Fruit fly (Drosophila melanogaster) whole organism, embryonic: ENCODE data around the gene CG8526.

ENCODE experiments used
- Atf-2 ChIP-seq: fragments of 200-800 bp; sonication (Bioruptor generic); optimal IDR thresholded peaks from 2 replicates; lab custom pipeline; 2016; ENCODE audit warnings: missing biosample characterization, missing genetic modification characterization
- Awh ChIP-seq: fragments of 200-800 bp; sonication (Bioruptor generic); IDR thresholded peaks from 2 replicates; pipeline ENCODE4, ENCODE4 v1.3.6; 2022; ENCODE audit warnings: missing biosample characterization, missing genetic modification characterization
- Blimp-1 ChIP-seq: fragments of 200-800 bp; sonication (Bioruptor generic); optimal IDR thresholded peaks from 3 replicates; lab custom pipeline; 2018; ENCODE audit warnings: missing biosample characterization, missing genetic modification characterization, mild to moderate bottlenecking, moderate library complexity, missing genetic modification reagents
- BtbVII ChIP-seq: fragments of 200-800 bp; sonication (Bioruptor generic); optimal IDR thresholded peaks from 3 replicates; lab custom pipeline; 2017; ENCODE audit warnings: missing biosample characterization, mild to moderate bottlenecking, missing genetic modification characterization
- CG12942 ChIP-seq: fragments of 200-800 bp; sonication (Bioruptor generic); optimal IDR thresholded peaks from 3 replicates; lab custom pipeline; 2016; ENCODE audit warnings: missing biosample characterization, missing genetic modification characterization
- CG15479 ChIP-seq: fragments of 200-800 bp; sonication (Bioruptor generic); optimal IDR thresholded peaks from 3 replicates; lab custom pipeline; 2019; ENCODE audit warnings: missing biosample characterization, mild to moderate bottlenecking, missing genetic modification characterization, moderate library complexity
- CG16815 ChIP-seq: fragments of 200-800 bp; sonication (Bioruptor generic); optimal IDR thresholded peaks from 3 replicates; lab custom pipeline; 2017; ENCODE audit warnings: missing biosample characterization, mild to moderate bottlenecking, missing genetic modification characterization
- CG17612 ChIP-seq: fragments of 200-800 bp; sonication (Bioruptor generic); IDR thresholded peaks from 2 replicates; pipeline ENCODE4 v1.3.6; 2022; ENCODE audit warnings: missing biosample characterization, missing genetic modification characterization
- CG1832 ChIP-seq: fragments of 200-800 bp; sonication (Bioruptor generic); optimal IDR thresholded peaks from 2 replicates; lab custom pipeline; 2017; ENCODE audit warnings: missing biosample characterization, mild to moderate bottlenecking, missing genetic modification characterization, inconsistent platforms
- CG18599 ChIP-seq: fragments of 200-800 bp; sonication (Bioruptor generic); optimal IDR thresholded peaks from 3 replicates; lab custom pipeline; 2017; ENCODE audit warnings: missing biosample characterization, missing genetic modification characterization, mild to moderate bottlenecking, moderate library complexity, missing genetic modification reagents
- CG18619 ChIP-seq: fragments of 200-800 bp; sonication (Bioruptor generic); optimal IDR thresholded peaks from 3 replicates; lab custom pipeline; 2017; ENCODE audit warnings: missing biosample characterization, mild to moderate bottlenecking, missing genetic modification characterization
- CG2889 ChIP-seq: fragments of 200-800 bp; sonication (Bioruptor generic); IDR thresholded peaks from 3 replicates; pipeline ENCODE4 v1.3.6; 2022; ENCODE audit warnings: missing biosample characterization, missing genetic modification characterization
- CG31388 ChIP-seq: fragments of 200-800 bp; sonication (Bioruptor generic); optimal IDR thresholded peaks from 2 replicates; lab custom pipeline; 2016; ENCODE audit warnings: missing biosample characterization, missing genetic modification characterization
- CG31441 ChIP-seq: fragments of 200-800 bp; sonication (Bioruptor generic); IDR thresholded peaks from 2 replicates; pipeline ENCODE4 v1.3.6; 2022; ENCODE audit warnings: missing biosample characterization, missing genetic modification characterization
- CG4282 ChIP-seq: fragments of 200-800 bp; sonication (Bioruptor generic); optimal IDR thresholded peaks from 2 replicates; lab custom pipeline; 2016; ENCODE audit warnings: missing biosample characterization, missing genetic modification characterization
- CG43689 ChIP-seq: fragments of 200-800 bp; sonication (Bioruptor generic); IDR thresholded peaks from 2 replicates; pipeline ENCODE4 v1.3.6; 2022; ENCODE audit warnings: missing biosample characterization, missing genetic modification characterization
- CG5180 ChIP-seq: fragments of 200-800 bp; sonication (Bioruptor generic); optimal IDR thresholded peaks from 3 replicates; lab custom pipeline; 2017; ENCODE audit warnings: missing biosample characterization, missing genetic modification characterization, mild to moderate bottlenecking, moderate library complexity, missing genetic modification reagents
- CG7745 ChIP-seq: fragments of 200-800 bp; sonication (Bioruptor generic); optimal IDR thresholded peaks from 2 replicates; lab custom pipeline; 2018; ENCODE audit warnings: missing biosample characterization, mild to moderate bottlenecking, missing genetic modification characterization, moderate library complexity
- CG8944 ChIP-seq: fragments of 200-800 bp; sonication (Bioruptor generic); optimal IDR thresholded peaks from 3 replicates; lab custom pipeline; 2016; ENCODE audit warnings: missing biosample characterization, missing genetic modification characterization
- CG9797 ChIP-seq: fragments of 200-800 bp; sonication (Bioruptor generic); optimal IDR thresholded peaks from 3 replicates; lab custom pipeline; 2018; ENCODE audit warnings: missing biosample characterization, mild to moderate bottlenecking, missing genetic modification characterization
- Camta ChIP-seq: fragments of 200-800 bp; sonication (Bioruptor generic); optimal IDR thresholded peaks from 2 replicates; lab custom pipeline; 2016; ENCODE audit warnings: missing biosample characterization, missing genetic modification characterization
- CkIIα-i1 ChIP-seq: fragments of 200-800 bp; sonication (Bioruptor generic); IDR thresholded peaks from 2 replicates; pipeline ENCODE4 v1.3.6; 2022; ENCODE audit warnings: missing biosample characterization, missing genetic modification characterization
- CrebB ChIP-seq: fragments of 200-800 bp; sonication (Bioruptor generic); optimal IDR thresholded peaks from 3 replicates; lab custom pipeline; 2018; ENCODE audit warnings: missing biosample characterization, mild to moderate bottlenecking, missing genetic modification characterization
- Dip2 ChIP-seq: fragments of 200-800 bp; sonication (Bioruptor generic); IDR thresholded peaks from 2 replicates; pipeline ENCODE4 v1.3.6; 2022; ENCODE audit warnings: missing biosample characterization, missing genetic modification characterization
- Dll ChIP-seq: fragments of 200-800 bp; sonication (Bioruptor generic); IDR thresholded peaks from 4 replicates; pipeline ENCODE4 v1.3.6; 2022; ENCODE audit warnings: missing biosample characterization, missing genetic modification characterization; ENCODE audit not compliant: partially characterized antibody
- E2f1 ChIP-seq: fragments of 200-800 bp; sonication (Bioruptor generic); IDR thresholded peaks from 2 replicates; pipeline ENCODE4 v1.3.6; 2022; ENCODE audit warnings: missing biosample characterization, missing genetic modification characterization
- HLH54F ChIP-seq: fragments of 200-800 bp; sonication (Bioruptor generic); optimal IDR thresholded peaks from 3 replicates; lab custom pipeline; 2016; ENCODE audit warnings: missing biosample characterization, missing genetic modification characterization
- MBD-R2 ChIP-seq: fragments of 200-800 bp; sonication (Bioruptor generic); IDR thresholded peaks from 2 replicates; pipeline ENCODE4 v1.3.6; 2022; ENCODE audit warnings: missing biosample characterization, missing genetic modification characterization
- Med ChIP-seq: fragments of 200-800 bp; sonication (Bioruptor generic); peaks from one replicate; lab custom pipeline; 2016; ENCODE audit warnings: missing biosample characterization, missing genetic modification characterization, mild to moderate bottlenecking, inconsistent platforms, moderate library complexity
- Nf-YA ChIP-seq: fragments of 200-800 bp; sonication (Bioruptor generic); IDR thresholded peaks from 2 replicates; pipeline ENCODE4 v1.3.6; 2022; ENCODE audit warnings: missing biosample characterization, missing genetic modification characterization
- Nf-YB ChIP-seq: fragments of 200-800 bp; sonication (Bioruptor generic); optimal IDR thresholded peaks from 3 replicates; lab custom pipeline; 2019; ENCODE audit warnings: missing biosample characterization, mild to moderate bottlenecking, missing genetic modification characterization, moderate library complexity
- Pdp1 ChIP-seq, 2 experiments: fragments of 200-800 bp; sonication (Bioruptor generic); optimal IDR thresholded peaks; 3 replicates each; lab custom pipeline; 2016; ENCODE audit warnings: missing biosample characterization in 2 of 2, missing genetic modification characterization in 2 of 2, mild to moderate bottlenecking in 1 of 2, moderate library complexity in 1 of 2
- Poxn ChIP-seq: fragments of 200-800 bp; sonication (Bioruptor generic); IDR thresholded peaks from 2 replicates; pipeline ENCODE4 v1.3.6; 2022; ENCODE audit warnings: missing biosample characterization, missing genetic modification characterization
- Rfx ChIP-seq: fragments of 200-800 bp; sonication (Bioruptor generic); IDR thresholded peaks from 2 replicates; pipeline ENCODE4 v1.3.6; 2022; ENCODE audit warnings: missing biosample characterization, missing genetic modification characterization
- Sox102F ChIP-seq: fragments of 200-800 bp; sonication (Bioruptor generic); optimal IDR thresholded peaks from 2 replicates; lab custom pipeline; 2018; ENCODE audit warnings: missing biosample characterization, mild to moderate bottlenecking, missing genetic modification characterization, moderate library complexity
- Sry-β ChIP-seq: fragments of 200-800 bp; sonication (Bioruptor generic); optimal IDR thresholded peaks from 2 replicates; lab custom pipeline; 2018; ENCODE audit warnings: missing biosample characterization, mild to moderate bottlenecking, missing genetic modification characterization, moderate library complexity
- chif ChIP-seq, 2 experiments: fragments of 200-800 bp; sonication (Bioruptor generic); optimal IDR thresholded peaks; 3 replicates each; lab custom pipeline; 2016; ENCODE audit warnings: missing biosample characterization in 2 of 2, missing genetic modification characterization in 2 of 2
- crol ChIP-seq: fragments of 200-800 bp; sonication (Bioruptor generic); IDR thresholded peaks from 2 replicates; pipeline ENCODE4 v1.3.6; 2022; ENCODE audit warnings: missing biosample characterization, missing genetic modification characterization
- da ChIP-seq: fragments of 200-800 bp; sonication (Bioruptor generic); optimal IDR thresholded peaks from 2 replicates; lab custom pipeline; 2016; ENCODE audit warnings: missing biosample characterization, missing genetic modification characterization
- dmrt99B ChIP-seq: fragments of 200-800 bp; sonication (Bioruptor generic); optimal IDR thresholded peaks from 2 replicates; lab custom pipeline; 2018; ENCODE audit warnings: missing biosample characterization, mild to moderate bottlenecking, missing genetic modification characterization, moderate library complexity
- fd96Cb ChIP-seq: fragments of 200-800 bp; sonication (Bioruptor generic); optimal IDR thresholded peaks from 2 replicates; lab custom pipeline; 2018; ENCODE audit warnings: missing biosample characterization, mild to moderate bottlenecking, missing genetic modification characterization, moderate library complexity
- gsb ChIP-seq: fragments of 200-800 bp; sonication (Bioruptor generic); IDR thresholded peaks from 2 replicates; pipeline ENCODE4 v1.3.6; 2022; ENCODE audit warnings: missing biosample characterization, missing genetic modification characterization
- kah ChIP-seq: fragments of 200-800 bp; sonication (Bioruptor generic); optimal IDR thresholded peaks from 2 replicates; lab custom pipeline; 2018; ENCODE audit warnings: missing biosample characterization, mild to moderate bottlenecking, missing genetic modification characterization
- nau ChIP-seq: fragments of 200-800 bp; sonication (Bioruptor generic); optimal IDR thresholded peaks from 3 replicates; lab custom pipeline; 2017; ENCODE audit warnings: missing biosample characterization, mild to moderate bottlenecking, missing genetic modification characterization, missing genetic modification reagents
- pfk ChIP-seq: fragments of 200-800 bp; sonication (Bioruptor generic); optimal IDR thresholded peaks from 2 replicates; lab custom pipeline; 2018; ENCODE audit warnings: missing biosample characterization, mild to moderate bottlenecking, missing genetic modification characterization, moderate library complexity
- pum ChIP-seq: fragments of 200-800 bp; sonication (Bioruptor generic); optimal IDR thresholded peaks from 2 replicates; lab custom pipeline; 2016; ENCODE audit warnings: missing biosample characterization, missing genetic modification characterization
- ro ChIP-seq: fragments of 200-800 bp; sonication (Bioruptor generic); IDR thresholded peaks from 2 replicates; pipeline ENCODE4 v1.3.6; 2022; ENCODE audit warnings: missing biosample characterization, missing genetic modification characterization
- salm ChIP-seq: fragments of 200-800 bp; sonication (Bioruptor generic); optimal IDR thresholded peaks from 2 replicates; lab custom pipeline; 2018; ENCODE audit warnings: missing biosample characterization, mild to moderate bottlenecking, missing genetic modification characterization
- schlank ChIP-seq: fragments of 200-800 bp; sonication (Bioruptor generic); optimal IDR thresholded peaks from 2 replicates; lab custom pipeline; 2018; ENCODE audit warnings: missing biosample characterization, mild to moderate bottlenecking, missing genetic modification characterization
- slou ChIP-seq: fragments of 200-800 bp; sonication (Bioruptor generic); optimal IDR thresholded peaks from 3 replicates; lab custom pipeline; 2016; ENCODE audit warnings: missing biosample characterization, missing genetic modification characterization

The CG8526 gene

dm6 chr3R:9759360-9760191, 41.5 kb upstream of the CG8526 start, which contains the start of gene Mpi (continued):
- TF ChIP-seq salm (tag; lab: Kevin White, UChicago) (peak; percentile 41), Camta (GFP tag; lab: Kevin White, UChicago) (no peak), CG1832 (GFP tag; lab: Kevin White, UChicago) (no peak), CG2889 (no peak), crol (no peak), da (GFP tag; lab: Kevin White, UChicago) (no peak), Nf-YB (GFP tag; lab: Kevin White, UChicago) (no peak), CG18619 (GFP tag; lab: Kevin White, UChicago) (no peak), CG43689 (GFP tag; lab: Robert Waterston, UW) (no peak), Blimp-1 (GFP tag; lab: Kevin White, UChicago) (no peak), CG31441 (no peak), CG7745 (tag; lab: Kevin White, UChicago) (peak; percentile 1), Dip2 (GFP tag; lab: Robert Waterston, UW) (no peak), Poxn (GFP tag; lab: Robert Waterston, UW) (no peak), fd96Cb (tag; lab: Kevin White, UChicago) (peak; percentile 19), dmrt99B (tag; lab: Kevin White, UChicago) (no peak), E2f1 (GFP tag; lab: Robert Waterston, UW) (no peak), schlank (tag; lab: Kevin White, UChicago) (no peak), HLH54F (no peak), CG15479 (GFP tag; lab: Kevin White, UChicago) (no peak), pfk (no peak), nau (GFP tag; lab: Kevin White, UChicago) (no peak), Dll (peak; percentile 67), CG5180 (no peak), Pdp1 (GFP tag; optimal IDR thresholded peaks at IDR 0.05; lab: Kevin White, UChicago) (peak in 1 of 2 experiments; percentile 33), Sox102F (GFP tag; lab: Kevin White, UChicago) (no peak), CG17612 (GFP tag; lab: Robert Waterston, UW) (no peak), Sry-β (GFP tag; lab: Kevin White, UChicago) (no peak), Med (peak; percentile 75), Rfx (peak; percentile 43), CG18599 (no peak), CG8944 (GFP tag; lab: Kevin White, UChicago) (no peak), pum (GFP tag; lab: Kevin White, UChicago) (no peak), Awh (GFP tag; lab: Robert Waterston, UW) (no peak), BtbVII (GFP tag; lab: Kevin White, UChicago) (no peak), CG31388 (GFP tag; lab: Kevin White, UChicago) (no peak), Nf-YA (GFP tag; lab: Robert Waterston, UW) (no peak), CG9797 (peak; percentile 6), kah (no peak), chif (GFP tag; optimal IDR thresholded peaks at IDR 0.05; lab: Kevin White, UChicago) (no peak), CG12942 (GFP tag; lab: Kevin White, UChicago) (peak; percentile 29), CkIIα-i1 (GFP tag; lab: Robert Waterston, UW) (no peak), ro (GFP tag; lab: Robert Waterston, UW) (no peak), CG16815 (GFP tag; lab: Kevin White, UChicago) (no peak), Atf-2 (GFP tag; lab: Kevin White, UChicago) (no peak), CrebB (tag; lab: Kevin White, UChicago) (peak; percentile 25), CG4282 (GFP tag; lab: Kevin White, UChicago) (no peak), MBD-R2 (GFP tag; lab: Robert Waterston, UW) (peak; percentile 73), slou (GFP tag; lab: Kevin White, UChicago) (no peak), gsb (GFP tag; lab: Robert Waterston, UW) (no peak)
